Fruit fly (Drosophila melanogaster): ENCODE measurements around the gene CG10383.

- no peak for TF ChIP-seq usp (GFP tag; optimal IDR thresholded peaks at IDR 0.05)
- no peak for TF ChIP-seq Dll (optimal IDR thresholded peaks at IDR 0.05)
- TF ChIP-seq EcR (GFP tag; optimal IDR thresholded peaks at IDR 0.05) = no peak
Observed at dm6 chr2L:18688646-18689296, 6.6 kb downstream of the CG10383 start, which contains the start of gene msl-1.
